Worm (Caenorhabditis elegans): ENCODE measurements around the gene nap-1.

ce11 chrIV:8384737-8385136, 5.6 kb upstream of the nap-1 start:
- TF ChIP-seq nhr-12 (tag; optimal IDR thresholded peaks at IDR 0.05): no peak
- no peak for TF ChIP-seq fkh-4 (tag; optimal IDR thresholded peaks at IDR 0.05; ENCODE audit: borderline replicate concordance)
- TF ChIP-seq pqm-1 (tag; optimal IDR thresholded peaks at IDR 0.05): no peak
- no peak for TF ChIP-seq egl-27 (tag; optimal IDR thresholded peaks at IDR 0.05)
- no peak for TF ChIP-seq alr-1 (tag; optimal IDR thresholded peaks at IDR 0.05; ENCODE audit: borderline replicate concordance)
- no peak for TF ChIP-seq jun-1 (tag; optimal IDR thresholded peaks at IDR 0.05)
- no peak for TF ChIP-seq elt-3 (tag; optimal IDR thresholded peaks at IDR 0.05)
